Fruit fly (Drosophila melanogaster) whole organism, embryonic: ENCODE results near the gene Arp10.

Experiments
- Atf-2 ChIP-seq: fragments of 200-800 bp; sonication (Bioruptor generic); optimal IDR thresholded peaks from 2 replicates; lab custom pipeline; 2016; ENCODE audit warnings: missing biosample characterization, missing genetic modification characterization
- Awh ChIP-seq: fragments of 200-800 bp; sonication (Bioruptor generic); IDR thresholded peaks from 2 replicates; pipeline ENCODE4, ENCODE4 v1.3.6; 2022; ENCODE audit warnings: missing biosample characterization, missing genetic modification characterization
- C15 ChIP-seq: fragments of 200-800 bp; sonication (Bioruptor generic); IDR thresholded peaks from 3 replicates; pipeline ENCODE4 v1.3.6; 2022; ENCODE audit warnings: missing biosample characterization, missing genetic modification characterization
- CG10147 ChIP-seq: fragments of 200-800 bp; sonication (Bioruptor generic); optimal IDR thresholded peaks from 2 replicates; lab custom pipeline; 2019; ENCODE audit warnings: missing biosample characterization, mild to moderate bottlenecking, missing genetic modification characterization, moderate library complexity
- CG10209 ChIP-seq: fragments of 200-800 bp; sonication (Bioruptor generic); optimal IDR thresholded peaks from 3 replicates; lab custom pipeline; 2017; ENCODE audit warnings: missing biosample characterization, mild to moderate bottlenecking, missing genetic modification characterization, missing genetic modification reagents
- CG10431 ChIP-seq: fragments of 200-800 bp; sonication (Bioruptor generic); optimal IDR thresholded peaks from 3 replicates; lab custom pipeline; 2018; ENCODE audit warnings: missing biosample characterization, mild to moderate bottlenecking, missing genetic modification characterization
- CG10654 ChIP-seq: fragments of 200-800 bp; sonication (Bioruptor generic); optimal IDR thresholded peaks from 2 replicates; lab custom pipeline; 2016; ENCODE audit warnings: missing biosample characterization, missing genetic modification characterization
- CG11398 ChIP-seq: fragments of 200-800 bp; sonication (Bioruptor generic); optimal IDR thresholded peaks from 2 replicates; lab custom pipeline; 2016; ENCODE audit warnings: missing biosample characterization, missing genetic modification characterization
- CG12155 ChIP-seq: fragments of 200-800 bp; sonication (Bioruptor generic); optimal IDR thresholded peaks from 3 replicates; lab custom pipeline; 2016; ENCODE audit warnings: missing biosample characterization, missing genetic modification characterization
- CG12299 ChIP-seq: fragments of 200-800 bp; sonication (Bioruptor generic); optimal IDR thresholded peaks from 2 replicates; lab custom pipeline; 2018; ENCODE audit warnings: missing biosample characterization, mild to moderate bottlenecking, missing genetic modification characterization
- CG13894 ChIP-seq: fragments of 200-800 bp; sonication (Bioruptor generic); optimal IDR thresholded peaks from 3 replicates; lab custom pipeline; 2018; ENCODE audit warnings: missing biosample characterization, mild to moderate bottlenecking, missing genetic modification characterization, moderate library complexity
- CG14050 ChIP-seq: fragments of 200-800 bp; sonication (Bioruptor generic); IDR thresholded peaks from 3 replicates; pipeline ENCODE4 v1.3.6; 2022; ENCODE audit warnings: missing biosample characterization, missing genetic modification characterization
- CG14441 ChIP-seq: fragments of 200-800 bp; sonication (Bioruptor generic); IDR thresholded peaks from 2 replicates; pipeline ENCODE4 v1.3.6; 2022; ENCODE audit warnings: missing biosample characterization, missing genetic modification characterization
- CG16863 ChIP-seq: fragments of 200-800 bp; sonication (Bioruptor generic); optimal IDR thresholded peaks from 3 replicates; lab custom pipeline; 2016; ENCODE audit warnings: missing biosample characterization, missing genetic modification characterization
- CG17359 ChIP-seq: fragments of 200-800 bp; sonication (Bioruptor generic); optimal IDR thresholded peaks from 3 replicates; lab custom pipeline; 2018; ENCODE audit warnings: missing biosample characterization, mild to moderate bottlenecking, missing genetic modification characterization, moderate library complexity
- CG18262 ChIP-seq: fragments of 200-800 bp; optimal IDR thresholded peaks from 3 replicates; lab custom pipeline; 2019; ENCODE audit warnings: missing biosample characterization, mild to moderate bottlenecking, missing genetic modification characterization, moderate library complexity
- CG1832 ChIP-seq: fragments of 200-800 bp; sonication (Bioruptor generic); optimal IDR thresholded peaks from 2 replicates; lab custom pipeline; 2017; ENCODE audit warnings: missing biosample characterization, mild to moderate bottlenecking, missing genetic modification characterization, inconsistent platforms
- CG3163 ChIP-seq: fragments of 200-800 bp; sonication (Bioruptor generic); optimal IDR thresholded peaks from 3 replicates; lab custom pipeline; 2016; ENCODE audit warnings: missing biosample characterization, missing genetic modification characterization
- CG32767 ChIP-seq: fragments of 200-800 bp; sonication (Bioruptor generic); IDR thresholded peaks from 2 replicates; pipeline ENCODE4 v1.3.6; 2022; ENCODE audit warnings: missing biosample characterization, missing genetic modification characterization
- CG3726 ChIP-seq: fragments of 200-800 bp; sonication (Bioruptor generic); IDR thresholded peaks from 3 replicates; pipeline ENCODE4, ENCODE4 v1.3.6; 2022; ENCODE audit warnings: missing biosample characterization, missing genetic modification characterization
- CG7556 ChIP-seq: fragments of 200-800 bp; sonication (Bioruptor generic); optimal IDR thresholded peaks from 2 replicates; lab custom pipeline; 2017; ENCODE audit warnings: missing biosample characterization, mild to moderate bottlenecking, missing genetic modification characterization
- CG9932 ChIP-seq: fragments of 200-800 bp; sonication (Bioruptor generic); IDR thresholded peaks from 2 replicates; pipeline ENCODE4 v1.3.6; 2022; ENCODE audit warnings: missing biosample characterization, missing genetic modification characterization
- CTCF ChIP-seq: fragments of 200-800 bp; sonication (Bioruptor generic); optimal IDR thresholded peaks from 2 replicates; lab custom pipeline; 2017; ENCODE audit warnings: missing biosample characterization, mild to moderate bottlenecking, missing genetic modification characterization, moderate library complexity
- Camta ChIP-seq: fragments of 200-800 bp; sonication (Bioruptor generic); optimal IDR thresholded peaks from 2 replicates; lab custom pipeline; 2016; ENCODE audit warnings: missing biosample characterization, missing genetic modification characterization
- Ets65A ChIP-seq: fragments of 200-800 bp; sonication (Bioruptor generic); peaks from one replicate; lab custom pipeline; 2016; ENCODE audit warnings: missing biosample characterization, missing genetic modification characterization
- H2.0 ChIP-seq: fragments of 200-800 bp; sonication (Bioruptor generic); IDR thresholded peaks from 2 replicates; pipeline ENCODE4 v1.3.6; 2022; ENCODE audit warnings: missing biosample characterization, missing genetic modification characterization
- Hr39 ChIP-seq: fragments of >200 bp; optimal IDR thresholded peaks from 2 replicates; lab custom pipeline; 2017
- Lim3 ChIP-seq: fragments of 200-800 bp; sonication (Bioruptor generic); IDR thresholded peaks from 2 replicates; pipeline ENCODE4 v1.3.6; 2022; ENCODE audit warnings: missing biosample characterization, missing genetic modification characterization
- MESR4 ChIP-seq: fragments of 200-800 bp; sonication (Bioruptor generic); optimal IDR thresholded peaks from 2 replicates; lab custom pipeline; 2018; ENCODE audit warnings: missing biosample characterization, mild to moderate bottlenecking, missing genetic modification characterization, moderate library complexity
- Med ChIP-seq: fragments of 200-800 bp; sonication (Bioruptor generic); peaks from one replicate; lab custom pipeline; 2016; ENCODE audit warnings: missing biosample characterization, missing genetic modification characterization, mild to moderate bottlenecking, inconsistent platforms, moderate library complexity
- Myb ChIP-seq: fragments of 200-800 bp; sonication (Bioruptor generic); optimal IDR thresholded peaks from 2 replicates; lab custom pipeline; 2016; ENCODE audit warnings: missing biosample characterization, missing genetic modification characterization
- al ChIP-seq: fragments of 200-800 bp; sonication (Bioruptor generic); IDR thresholded peaks from 2 replicates; pipeline ENCODE4 v1.3.6; 2022; ENCODE audit warnings: missing biosample characterization, missing genetic modification characterization
- ato ChIP-seq: fragments of 200-800 bp; sonication (Bioruptor generic); IDR thresholded peaks from 2 replicates; pipeline ENCODE4 v1.3.6; 2022; ENCODE audit warnings: missing biosample characterization, missing genetic modification characterization; ENCODE audit not compliant: partially characterized antibody
- bsh ChIP-seq, 2 experiments: fragments of 200-800 bp; sonication (Bioruptor generic); optimal IDR thresholded peaks; 2 replicates each; lab custom pipeline; 2017 to 2018; ENCODE audit warnings: mild to moderate bottlenecking in 2 of 2, missing biosample characterization in 2 of 2, missing genetic modification characterization in 2 of 2, moderate library complexity in 1 of 2
- ewg ChIP-seq: fragments of 200-800 bp; sonication (Bioruptor generic); optimal IDR thresholded peaks from 3 replicates; lab custom pipeline; 2017; ENCODE audit warnings: mild to moderate bottlenecking, missing biosample characterization, missing genetic modification reagents, missing genetic modification characterization
- fru ChIP-seq: fragments of >200 bp; optimal IDR thresholded peaks from 2 replicates; lab custom pipeline; 2017
- gsb-n ChIP-seq: fragments of 200-800 bp; sonication (Bioruptor generic); optimal IDR thresholded peaks from 3 replicates; lab custom pipeline; 2018; ENCODE audit warnings: missing biosample characterization, mild to moderate bottlenecking, missing genetic modification characterization
- h ChIP-seq: fragments of >200 bp; optimal IDR thresholded peaks from 2 replicates; lab custom pipeline; 2017
- ind ChIP-seq: fragments of 200-800 bp; sonication (Bioruptor generic); optimal IDR thresholded peaks from 3 replicates; lab custom pipeline; 2016; ENCODE audit warnings: missing biosample characterization, missing genetic modification characterization
- kah ChIP-seq: fragments of 200-800 bp; sonication (Bioruptor generic); optimal IDR thresholded peaks from 2 replicates; lab custom pipeline; 2018; ENCODE audit warnings: missing biosample characterization, mild to moderate bottlenecking, missing genetic modification characterization
- mld ChIP-seq: fragments of 200-800 bp; sonication (Bioruptor generic); IDR thresholded peaks from 3 replicates; pipeline ENCODE4 v1.3.6; 2022; ENCODE audit warnings: missing biosample characterization, missing genetic modification characterization; ENCODE audit not compliant: partially characterized antibody
- nom ChIP-seq: fragments of 200-800 bp; sonication (Bioruptor generic); optimal IDR thresholded peaks from 2 replicates; lab custom pipeline; 2017; ENCODE audit warnings: missing biosample characterization, missing genetic modification characterization, mild to moderate bottlenecking, moderate library complexity, missing genetic modification reagents
- peb ChIP-seq: fragments of 200-800 bp; sonication (Bioruptor generic); IDR thresholded peaks from 2 replicates; pipeline ENCODE4 v1.3.6; 2022; ENCODE audit warnings: missing biosample characterization, missing genetic modification characterization
- phol ChIP-seq: fragments of 200-800 bp; sonication (Bioruptor generic); optimal IDR thresholded peaks from 3 replicates; lab custom pipeline; 2018; ENCODE audit warnings: missing biosample characterization, mild to moderate bottlenecking, missing genetic modification characterization, moderate library complexity
- repo ChIP-seq: fragments of 200-800 bp; sonication (Bioruptor generic); optimal IDR thresholded peaks from 2 replicates; lab custom pipeline; 2016; ENCODE audit warnings: missing biosample characterization, missing genetic modification characterization
- row ChIP-seq: fragments of 200-800 bp; sonication (Bioruptor generic); IDR thresholded peaks from 3 replicates; pipeline ENCODE4 v1.3.6; 2022; ENCODE audit warnings: missing biosample characterization, missing genetic modification characterization
- sima ChIP-seq: fragments of 200-800 bp; sonication (Bioruptor generic); optimal IDR thresholded peaks from 2 replicates; lab custom pipeline; 2016; ENCODE audit warnings: missing biosample characterization, missing genetic modification characterization
- slp2 ChIP-seq: fragments of 200-800 bp; sonication (Bioruptor generic); optimal IDR thresholded peaks from 2 replicates; lab custom pipeline; 2016; ENCODE audit warnings: missing biosample characterization, missing genetic modification characterization
- ssp ChIP-seq: fragments of 200-800 bp; sonication (Bioruptor generic); IDR thresholded peaks from 2 replicates; pipeline ENCODE4 v1.3.6; 2022; ENCODE audit warnings: missing biosample characterization, missing genetic modification characterization
- unc-4 ChIP-seq: fragments of 200-800 bp; sonication (Bioruptor generic); IDR thresholded peaks from 2 replicates; pipeline ENCODE4 v1.3.6; 2022; ENCODE audit warnings: missing biosample characterization, missing genetic modification characterization; ENCODE audit not compliant: partially characterized antibody
- vnd ChIP-seq: fragments of 200-800 bp; sonication (Bioruptor generic); IDR thresholded peaks from 3 replicates; pipeline ENCODE4 v1.3.6; 2022; ENCODE audit warnings: missing biosample characterization, missing genetic modification characterization; ENCODE audit not compliant: partially characterized antibody

Gene Arp10

dm6 chrX:19597684-19598363 lies 48.2 kb downstream of the Arp10 start, which contains the start of gene RpS10b (continued):
- peak; percentile 71 for TF ChIP-seq H2.0 (GFP tag; lab: Robert Waterston, UW)
- TF ChIP-seq Myb: peak; percentile 83
- peak; percentile 83 for TF ChIP-seq CG16863 (GFP tag; lab: Kevin White, UChicago)
- peak; percentile 72 for TF ChIP-seq ind
- TF ChIP-seq sima (GFP tag; lab: Kevin White, UChicago): peak; percentile 84
- TF ChIP-seq CG9932 (GFP tag; lab: Robert Waterston, UW): peak; percentile 55
- TF ChIP-seq unc-4 (GFP tag; lab: Robert Waterston, UW): peak; percentile 88
- peak; percentile 62 for TF ChIP-seq CG12155 (GFP tag; lab: Kevin White, UChicago)
- TF ChIP-seq bsh (GFP tag; optimal IDR thresholded peaks at IDR 0.05; lab: Kevin White, UChicago): peak; percentile 65 to 71
- TF ChIP-seq al: peak; percentile 63
- peak; percentile 88 for TF ChIP-seq phol
- TF ChIP-seq Atf-2 (GFP tag; lab: Kevin White, UChicago): peak; percentile 84
- TF ChIP-seq CG13894: peak; percentile 77
- peak; percentile 22; the same call in 1 of the 2 replicates for TF ChIP-seq peb (GFP tag; lab: Robert Waterston, UW)
- TF ChIP-seq Lim3: no peak
- TF ChIP-seq ssp: peak; percentile 64
- TF ChIP-seq CG10209 (GFP tag; lab: Kevin White, UChicago): peak; percentile 92
- no peak for TF ChIP-seq fru (lab: Kevin White, UChicago)
- TF ChIP-seq CG10147 (GFP tag; lab: Kevin White, UChicago): peak; percentile 88
- peak; percentile 92 for TF ChIP-seq repo
- peak; percentile 73 for TF ChIP-seq Camta (GFP tag; lab: Kevin White, UChicago)
- peak; percentile 66; the same call in 2 of the 3 replicates for TF ChIP-seq CG3726 (GFP tag; lab: Robert Waterston, UW)
- TF ChIP-seq CG1832 (GFP tag; lab: Kevin White, UChicago): no peak
- no peak for TF ChIP-seq CG14050 (GFP tag; lab: Robert Waterston, UW)
- peak; percentile 81 for TF ChIP-seq CG17359
- TF ChIP-seq ewg (GFP tag; lab: Kevin White, UChicago): peak; percentile 84
- peak; percentile 98 for TF ChIP-seq Ets65A (GFP tag; lab: Kevin White, UChicago)
- TF ChIP-seq Med (GFP tag; lab: Kevin White, UChicago): peak; percentile 99
- TF ChIP-seq CG12299: peak; percentile 83
- TF ChIP-seq MESR4 (GFP tag; lab: Kevin White, UChicago): peak; percentile 97
- TF ChIP-seq Awh (GFP tag; lab: Robert Waterston, UW): peak; percentile 82
- peak; percentile 56; the same call in 1 of the 2 replicates for TF ChIP-seq CG14441 (GFP tag; lab: Robert Waterston, UW)
- TF ChIP-seq row (GFP tag; lab: Robert Waterston, UW): peak; percentile 55
- TF ChIP-seq CG10431: peak; percentile 96
- peak; percentile 83 for TF ChIP-seq CG10654 (GFP tag; lab: Kevin White, UChicago)
- peak; percentile 92 for TF ChIP-seq CG11398 (GFP tag; lab: Kevin White, UChicago)
- peak; percentile 89 for TF ChIP-seq kah (GFP tag; lab: Kevin White, UChicago)
- TF ChIP-seq nom (GFP tag; lab: Kevin White, UChicago): peak; percentile 96
- peak; percentile 96 for TF ChIP-seq vnd
- peak; percentile 76 for TF ChIP-seq CG3163 (GFP tag; lab: Kevin White, UChicago)
- peak; percentile 77 for TF ChIP-seq gsb-n
- peak; percentile 69 for TF ChIP-seq CTCF (GFP tag; lab: Kevin White, UChicago)
- peak; percentile 79 for TF ChIP-seq CG7556 (GFP tag; lab: Kevin White, UChicago)
- peak; percentile 25; the same call in 1 of the 3 replicates for TF ChIP-seq C15
- TF ChIP-seq CG18262 (tag; lab: Kevin White, UChicago): peak; percentile 82
- peak; percentile 74; the same call in 2 of the 3 replicates for TF ChIP-seq mld (GFP tag; lab: Robert Waterston, UW)
- no peak for TF ChIP-seq CG32767 (GFP tag; lab: Robert Waterston, UW)
- no peak for TF ChIP-seq h
- peak; percentile 91 for TF ChIP-seq slp2 (GFP tag; lab: Kevin White, UChicago)
- peak; percentile 74; the same call in 1 of the 2 replicates for TF ChIP-seq ato (GFP tag; lab: Robert Waterston, UW)
- TF ChIP-seq Hr39 (lab: Kevin White, UChicago): no peak
